Fruit fly (Drosophila melanogaster) whole organism, embryonic: ENCODE data around the gene CG5003.

Experiments
- Atf6 ChIP-seq: fragments of 200-800 bp; sonication (Bioruptor generic); IDR thresholded peaks from 2 replicates; pipeline ENCODE4 v1.3.6; 2022; ENCODE audit warnings: missing biosample characterization, missing genetic modification characterization
- Awh ChIP-seq: fragments of 200-800 bp; sonication (Bioruptor generic); IDR thresholded peaks from 2 replicates; pipeline ENCODE4, ENCODE4 v1.3.6; 2022; ENCODE audit warnings: missing biosample characterization, missing genetic modification characterization
- CG10366 ChIP-seq: fragments of 200-800 bp; sonication (Bioruptor generic); IDR thresholded peaks from 2 replicates; pipeline ENCODE4 v1.3.6; 2022; ENCODE audit warnings: missing biosample characterization, missing genetic modification characterization
- CG10543 ChIP-seq: fragments of 200-800 bp; sonication (Bioruptor generic); optimal IDR thresholded peaks from 3 replicates; lab custom pipeline; 2017; ENCODE audit warnings: missing biosample characterization, mild to moderate bottlenecking, missing genetic modification characterization, moderate library complexity
- CG10979 ChIP-seq: fragments of 200-800 bp; sonication (Bioruptor generic); optimal IDR thresholded peaks from 2 replicates; lab custom pipeline; 2018; ENCODE audit warnings: missing biosample characterization, mild to moderate bottlenecking, missing genetic modification characterization, moderate library complexity
- CG12071 ChIP-seq: fragments of 200-800 bp; sonication (Bioruptor generic); optimal IDR thresholded peaks from 3 replicates; lab custom pipeline; 2018; ENCODE audit warnings: missing biosample characterization, mild to moderate bottlenecking, missing genetic modification characterization
- CG12659 ChIP-seq: fragments of 200-800 bp; sonication (Bioruptor generic); optimal IDR thresholded peaks from 3 replicates; lab custom pipeline; 2017; ENCODE audit warnings: mild to moderate bottlenecking, missing biosample characterization, missing genetic modification reagents, missing genetic modification characterization
- CG13287 ChIP-seq: fragments of 200-800 bp; sonication (Bioruptor generic); IDR thresholded peaks from 2 replicates; pipeline ENCODE4 v1.3.6; 2022; ENCODE audit warnings: missing biosample characterization, missing genetic modification characterization; ENCODE audit not compliant: partially characterized antibody
- CG14965 ChIP-seq: fragments of 200-800 bp; sonication (Bioruptor generic); optimal IDR thresholded peaks from 2 replicates; lab custom pipeline; 2016; ENCODE audit warnings: missing biosample characterization, missing genetic modification characterization, borderline replicate concordance
- CG15696 ChIP-seq: fragments of 200-800 bp; sonication (Bioruptor generic); optimal IDR thresholded peaks from 2 replicates; lab custom pipeline; 2019; ENCODE audit warnings: missing biosample characterization, mild to moderate bottlenecking, missing genetic modification characterization, moderate library complexity
- CG1603 ChIP-seq: fragments of 200-800 bp; sonication (Bioruptor generic); optimal IDR thresholded peaks from 2 replicates; lab custom pipeline; 2019; ENCODE audit warnings: missing biosample characterization, mild to moderate bottlenecking, missing genetic modification characterization, moderate library complexity
- CG16779 ChIP-seq: fragments of 200-800 bp; sonication (Bioruptor generic); IDR thresholded peaks from 2 replicates; pipeline ENCODE4 v1.3.6; 2022; ENCODE audit warnings: missing biosample characterization, missing genetic modification characterization
- CG17186 ChIP-seq: fragments of 200-800 bp; sonication (Bioruptor generic); optimal IDR thresholded peaks from 3 replicates; lab custom pipeline; 2017; ENCODE audit warnings: missing biosample characterization, missing genetic modification reagents, missing genetic modification characterization
- CG2199 ChIP-seq: fragments of 200-800 bp; sonication (Bioruptor generic); IDR thresholded peaks from 3 replicates; pipeline ENCODE4 v1.3.6; 2022; ENCODE audit warnings: missing biosample characterization, missing genetic modification characterization
- CG2202 ChIP-seq: fragments of 200-800 bp; sonication (Bioruptor generic); optimal IDR thresholded peaks from 2 replicates; lab custom pipeline; 2018; ENCODE audit warnings: missing biosample characterization, mild to moderate bottlenecking, missing genetic modification characterization
- CG2678 ChIP-seq: fragments of 200-800 bp; sonication (Bioruptor generic); optimal IDR thresholded peaks from 3 replicates; lab custom pipeline; 2019; ENCODE audit warnings: missing biosample characterization, mild to moderate bottlenecking, missing genetic modification characterization, moderate library complexity
- CG3065 ChIP-seq: fragments of 200-800 bp; sonication (Bioruptor generic); optimal IDR thresholded peaks from 2 replicates; lab custom pipeline; 2016; ENCODE audit warnings: missing biosample characterization, missing genetic modification characterization
- CG31365 ChIP-seq: fragments of 200-800 bp; sonication (Bioruptor generic); optimal IDR thresholded peaks from 2 replicates; lab custom pipeline; 2018; ENCODE audit warnings: missing biosample characterization, mild to moderate bottlenecking, missing genetic modification characterization
- CG33213 ChIP-seq: fragments of 200-800 bp; sonication (Bioruptor generic); optimal IDR thresholded peaks from 3 replicates; lab custom pipeline; 2016; ENCODE audit warnings: missing biosample characterization, missing genetic modification characterization
- CG6765 ChIP-seq: fragments of 200-800 bp; sonication (Bioruptor generic); optimal IDR thresholded peaks from 3 replicates; lab custom pipeline; 2017; ENCODE audit warnings: missing biosample characterization, mild to moderate bottlenecking, missing genetic modification characterization
- CG7839 ChIP-seq: fragments of 200-800 bp; sonication (Bioruptor generic); optimal IDR thresholded peaks from 3 replicates; lab custom pipeline; 2018; ENCODE audit warnings: missing biosample characterization, mild to moderate bottlenecking, missing genetic modification characterization, moderate library complexity
- CG7987 ChIP-seq: fragments of 200-800 bp; sonication (Bioruptor generic); optimal IDR thresholded peaks from 2 replicates; lab custom pipeline; 2018; ENCODE audit warnings: missing biosample characterization, mild to moderate bottlenecking, missing genetic modification characterization, moderate library complexity
- CG8089 ChIP-seq: fragments of 200-800 bp; sonication (Bioruptor generic); optimal IDR thresholded peaks from 3 replicates; lab custom pipeline; 2016; ENCODE audit warnings: missing biosample characterization, missing genetic modification characterization
- CG8290 ChIP-seq, 3 experiments: fragments of 200-800 bp; sonication (Bioruptor generic); optimal IDR thresholded peaks; 2 replicates each; lab custom pipeline; 2016 to 2019; ENCODE audit warnings: missing biosample characterization in 3 of 3, missing genetic modification characterization in 3 of 3, mild to moderate bottlenecking in 2 of 3, moderate library complexity in 1 of 3
- CG8478 ChIP-seq: fragments of >200 bp; optimal IDR thresholded peaks from 2 replicates; lab custom pipeline; 2018
- CG9797 ChIP-seq: fragments of 200-800 bp; sonication (Bioruptor generic); optimal IDR thresholded peaks from 3 replicates; lab custom pipeline; 2018; ENCODE audit warnings: missing biosample characterization, mild to moderate bottlenecking, missing genetic modification characterization
- CTCF ChIP-seq: fragments of 200-800 bp; sonication (Bioruptor generic); optimal IDR thresholded peaks from 2 replicates; lab custom pipeline; 2017; ENCODE audit warnings: missing biosample characterization, mild to moderate bottlenecking, missing genetic modification characterization, moderate library complexity
- CoRest ChIP-seq: fragments of 200-800 bp; sonication (Bioruptor generic); optimal IDR thresholded peaks from 3 replicates; lab custom pipeline; 2018; ENCODE audit warnings: missing biosample characterization, mild to moderate bottlenecking, missing genetic modification characterization, moderate library complexity
- E2f1 ChIP-seq: fragments of 200-800 bp; sonication (Bioruptor generic); IDR thresholded peaks from 2 replicates; pipeline ENCODE4 v1.3.6; 2022; ENCODE audit warnings: missing biosample characterization, missing genetic modification characterization
- Ets65A ChIP-seq: fragments of 200-800 bp; sonication (Bioruptor generic); peaks from one replicate; lab custom pipeline; 2016; ENCODE audit warnings: missing biosample characterization, missing genetic modification characterization
- HLH54F ChIP-seq: fragments of 200-800 bp; sonication (Bioruptor generic); optimal IDR thresholded peaks from 3 replicates; lab custom pipeline; 2016; ENCODE audit warnings: missing biosample characterization, missing genetic modification characterization
- Neu2 ChIP-seq: fragments of 200-800 bp; sonication (Bioruptor generic); optimal IDR thresholded peaks from 3 replicates; lab custom pipeline; 2016; ENCODE audit warnings: missing biosample characterization, missing genetic modification characterization, borderline replicate concordance
- Ssrp ChIP-seq: fragments of 200-800 bp; sonication (Bioruptor generic); optimal IDR thresholded peaks from 2 replicates; lab custom pipeline; 2018; ENCODE audit warnings: missing biosample characterization, mild to moderate bottlenecking, missing genetic modification characterization, moderate library complexity
- amos ChIP-seq: fragments of 200-800 bp; sonication (Bioruptor generic); IDR thresholded peaks from 2 replicates; pipeline ENCODE4 v1.3.6; 2022; ENCODE audit warnings: missing biosample characterization, missing genetic modification characterization; ENCODE audit not compliant: partially characterized antibody
- aop ChIP-seq: fragments of 200-800 bp; sonication (Bioruptor generic); IDR thresholded peaks from 2 replicates; pipeline ENCODE4 v1.3.6; 2022; ENCODE audit warnings: missing biosample characterization, missing genetic modification characterization
- cg ChIP-seq: fragments of 200-800 bp; sonication (Bioruptor generic); optimal IDR thresholded peaks from 3 replicates; lab custom pipeline; 2019; ENCODE audit warnings: missing biosample characterization, mild to moderate bottlenecking, missing genetic modification characterization, moderate library complexity
- dmrt11E ChIP-seq: fragments of 200-800 bp; sonication (Bioruptor generic); optimal IDR thresholded peaks from 3 replicates; lab custom pipeline; 2018; ENCODE audit warnings: missing biosample characterization, mild to moderate bottlenecking, missing genetic modification characterization, moderate library complexity
- ems ChIP-seq: fragments of 200-800 bp; sonication (Bioruptor generic); optimal IDR thresholded peaks from 3 replicates; lab custom pipeline; 2016; ENCODE audit warnings: missing biosample characterization, missing genetic modification characterization
- en ChIP-seq: fragments of 200-800 bp; sonication (Bioruptor generic); optimal IDR thresholded peaks from 2 replicates; lab custom pipeline; 2016; ENCODE audit warnings: missing biosample characterization, missing genetic modification characterization
- fu2 ChIP-seq: fragments of 200-800 bp; sonication (Bioruptor generic); optimal IDR thresholded peaks from 2 replicates; lab custom pipeline; 2016; ENCODE audit warnings: missing biosample characterization, missing genetic modification characterization
- gfzf ChIP-seq: fragments of 200-800 bp; sonication (Bioruptor generic); optimal IDR thresholded peaks from 2 replicates; lab custom pipeline; 2016; ENCODE audit warnings: missing biosample characterization, mild to moderate bottlenecking, missing genetic modification characterization, moderate library complexity
- grau ChIP-seq: fragments of 200-800 bp; optimal IDR thresholded peaks from 3 replicates; lab custom pipeline; 2019; ENCODE audit warnings: missing biosample characterization, mild to moderate bottlenecking, missing genetic modification characterization, moderate library complexity
- her ChIP-seq: fragments of 200-800 bp; sonication (Bioruptor generic); optimal IDR thresholded peaks from 2 replicates; lab custom pipeline; 2016; ENCODE audit warnings: missing biosample characterization, missing genetic modification characterization
- kay ChIP-seq: fragments of 200-800 bp; sonication (Bioruptor generic); optimal IDR thresholded peaks from 2 replicates; lab custom pipeline; 2016; ENCODE audit warnings: missing biosample characterization, missing genetic modification characterization
- kni ChIP-seq: fragments of 200-800 bp; sonication (Bioruptor generic); optimal IDR thresholded peaks from 3 replicates; lab custom pipeline; 2017; ENCODE audit warnings: mild to moderate bottlenecking, missing biosample characterization, missing genetic modification reagents, missing genetic modification characterization
- nerfin-2 ChIP-seq: fragments of 200-800 bp; sonication (Bioruptor generic); IDR thresholded peaks from 2 replicates; pipeline ENCODE4 v1.3.6; 2022; ENCODE audit warnings: missing biosample characterization, missing genetic modification characterization; ENCODE audit not compliant: partially characterized antibody
- p53 ChIP-seq: fragments of 200-800 bp; sonication (Bioruptor generic); optimal IDR thresholded peaks from 2 replicates; lab custom pipeline; 2016; ENCODE audit warnings: missing biosample characterization, missing genetic modification characterization
- peb ChIP-seq: fragments of 200-800 bp; sonication (Bioruptor generic); IDR thresholded peaks from 2 replicates; pipeline ENCODE4 v1.3.6; 2022; ENCODE audit warnings: missing biosample characterization, missing genetic modification characterization
- slbo ChIP-seq: fragments of 200-800 bp; sonication (Bioruptor generic); IDR thresholded peaks from 2 replicates; pipeline ENCODE4 v1.3.6; 2022; ENCODE audit warnings: missing biosample characterization, missing genetic modification characterization
- tio ChIP-seq: fragments of 200-800 bp; sonication (Bioruptor generic); optimal IDR thresholded peaks from 2 replicates; lab custom pipeline; 2017; ENCODE audit warnings: missing biosample characterization, missing genetic modification characterization, inconsistent platforms
- toy ChIP-seq: fragments of 200-800 bp; sonication (Bioruptor generic); IDR thresholded peaks from 2 replicates; pipeline ENCODE4 v1.3.6; 2022; ENCODE audit warnings: missing biosample characterization, missing genetic modification characterization

CG5003 gene

DNA sequence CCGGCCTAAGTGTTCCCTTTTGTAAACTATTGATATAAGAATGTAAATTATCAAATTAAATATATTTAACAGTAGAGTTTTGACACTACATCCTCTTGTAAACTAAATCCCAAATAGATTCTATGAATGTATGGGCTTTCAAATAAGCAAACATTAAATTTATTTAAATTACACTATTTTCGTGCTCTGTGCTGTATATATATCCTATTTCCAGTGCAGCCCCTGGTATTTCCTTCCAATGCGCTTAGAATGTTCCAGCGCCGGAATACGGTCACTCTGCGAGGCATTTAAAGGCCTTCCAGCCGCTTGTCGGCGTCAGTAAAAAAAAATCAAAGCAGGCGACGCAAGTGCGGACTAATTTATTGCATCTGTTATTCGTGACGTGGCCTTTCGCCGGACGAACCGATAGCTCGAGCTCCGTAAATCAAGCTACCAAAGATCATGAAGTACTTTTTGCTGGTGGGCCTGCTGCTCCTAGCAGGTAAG lies 32.1 kb upstream of the CG5003 start, which contains the start of gene Gp93 (continued):
- TF ChIP-seq peb (no peak), CG9797 (GFP tag; lab: Kevin White, UChicago) (peak; percentile 32), CG13287 (GFP tag; lab: Robert Waterston, UW) (peak; percentile 47; the same call in 1 of the 2 replicates), CG10979 (tag; lab: Kevin White, UChicago) (peak; percentile 22), CoRest (tag; lab: Kevin White, UChicago) (peak; percentile 74), CG8290 (GFP tag; optimal IDR thresholded peaks at IDR 0.05; lab: Kevin White, UChicago) (no peak), CG8290 (tag; optimal IDR thresholded peaks at IDR 0.05; lab: Kevin White, UChicago) (peak in 1 of 2 experiments; percentile 59), fu2 (no peak), CG10543 (GFP tag; lab: Kevin White, UChicago) (peak; percentile 8), kay (GFP tag; lab: Kevin White, UChicago) (no peak), Atf6 (GFP tag; lab: Robert Waterston, UW) (peak; percentile 62; the same call in 1 of the 2 replicates), Awh (0 out of 2 replicates have a peak, but pooled peaks have one; percentile 32), CG12071 (GFP tag; lab: Kevin White, UChicago) (no peak), CG2678 (tag; lab: Kevin White, UChicago) (peak; percentile 69), CG17186 (no peak), CG33213 (GFP tag; lab: Kevin White, UChicago) (no peak), CG8478 (lab: Kevin White, UChicago) (no peak), gfzf (peak; percentile 67), cg (GFP tag; lab: Kevin White, UChicago) (no peak), CG12659 (GFP tag; lab: Kevin White, UChicago) (peak; percentile 46), CG8089 (GFP tag; lab: Kevin White, UChicago) (no peak), CG3065 (GFP tag; lab: Kevin White, UChicago) (no peak), tio (GFP tag; lab: Kevin White, UChicago) (no peak), nerfin-2 (no peak), grau (tag; lab: Kevin White, UChicago) (peak; percentile 68), Ets65A (GFP tag; lab: Kevin White, UChicago) (peak; percentile 72), CG7987 (peak; percentile 37), slbo (GFP tag; lab: Robert Waterston, UW) (peak; percentile 86), amos (peak; percentile 55; the same call in 1 of the 2 replicates), Neu2 (GFP tag; lab: Kevin White, UChicago) (no peak), E2f1 (GFP tag; lab: Robert Waterston, UW) (no peak), CG2199 (GFP tag; lab: Robert Waterston, UW) (no peak), en (GFP tag; lab: Kevin White, UChicago) (no peak), ems (GFP tag; lab: Kevin White, UChicago) (peak; percentile 41), her (GFP tag; lab: Kevin White, UChicago) (peak; percentile 18), CG10366 (GFP tag; lab: Robert Waterston, UW) (peak; percentile 71), CG16779 (GFP tag; lab: Robert Waterston, UW) (no peak), CTCF (GFP tag; lab: Kevin White, UChicago) (no peak), aop (GFP tag; lab: Robert Waterston, UW) (no peak), CG1603 (tag; lab: Kevin White, UChicago) (peak; percentile 35), CG31365 (no peak), Ssrp (tag; lab: Kevin White, UChicago) (peak; percentile 65), HLH54F (GFP tag; lab: Kevin White, UChicago) (peak; percentile 48), p53 (GFP tag; lab: Kevin White, UChicago) (no peak), CG14965 (no peak), toy (GFP tag; lab: Robert Waterston, UW) (no peak), CG15696 (peak; percentile 36), kni (GFP tag; lab: Kevin White, UChicago) (no peak), dmrt11E (tag; lab: Kevin White, UChicago) (peak; percentile 69), CG7839 (tag; lab: Kevin White, UChicago) (peak; percentile 76), CG2202 (tag; lab: Kevin White, UChicago) (no peak), CG6765 (peak; percentile 34)
